Worm (Caenorhabditis elegans) whole organism, L4/young adult: Measurements from ENCODE around the gene math-21.

Source experiments
- W03F9.2 ChIP-seq: fragments of 150-350 bp; optimal IDR thresholded peaks from 2 replicates; lab custom pipeline; 2014; ENCODE audit warnings: missing biosample characterization, missing genetic modification characterization
- dao-5 ChIP-seq: sonication (generic microtip); optimal IDR thresholded peaks from 2 replicates; lab custom pipeline; 2016; ENCODE audit warnings: missing genotype, missing genetic modification characterization, moderate library complexity, missing compliant biosample characterization
- him-1 ChIP-seq: sonication (generic microtip); optimal IDR thresholded peaks from 2 replicates; lab custom pipeline; 2016; ENCODE audit warnings: missing genotype, missing genetic modification reagents, missing genetic modification characterization, missing compliant biosample characterization

DNA sequence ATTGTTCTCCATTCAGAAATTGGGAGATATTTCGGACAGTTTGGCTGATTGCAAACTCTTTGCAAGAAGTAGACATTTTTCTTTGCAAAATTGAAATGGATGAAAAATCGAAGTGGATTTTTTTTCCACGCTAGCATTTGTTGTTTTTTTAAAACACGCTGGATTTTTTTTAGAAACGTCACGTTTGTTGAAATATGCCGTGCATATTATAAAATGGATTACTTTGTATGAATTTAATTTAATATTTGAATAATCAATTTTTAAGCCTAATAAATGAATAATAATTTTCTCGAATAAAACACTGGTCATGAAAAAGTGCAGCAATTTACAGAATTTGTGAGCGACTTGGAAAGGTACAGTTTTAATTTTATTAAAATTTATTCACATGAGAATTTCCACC, 48.7 kb upstream of the math-21 start, which contains the start of gene ZK250.14:
- TF ChIP-seq W03F9.2 (no peak), him-1 (no peak), dao-5 (tag; lab: Kevin White, UChicago) (no peak)
